Worm (Caenorhabditis elegans) whole organism, L3 larva: Measurements from ENCODE around the gene W06D11.3.
"Not testable (repeated sequence)": the region's sequence is repeated elsewhere in the genome, so short reads cannot be mapped to it uniquely, and the experiment has no call there.

Experiments
- ama-1 ChIP-seq: fragments of 150-350 bp; optimal IDR thresholded peaks from 2 replicates; lab custom pipeline; 2018
- tbx-2 ChIP-seq: sonication (generic microtip); optimal IDR thresholded peaks from 2 replicates; lab custom pipeline; 2016; ENCODE audit warnings: mild to moderate bottlenecking, missing genetic modification characterization, missing compliant biosample characterization

DNA sequence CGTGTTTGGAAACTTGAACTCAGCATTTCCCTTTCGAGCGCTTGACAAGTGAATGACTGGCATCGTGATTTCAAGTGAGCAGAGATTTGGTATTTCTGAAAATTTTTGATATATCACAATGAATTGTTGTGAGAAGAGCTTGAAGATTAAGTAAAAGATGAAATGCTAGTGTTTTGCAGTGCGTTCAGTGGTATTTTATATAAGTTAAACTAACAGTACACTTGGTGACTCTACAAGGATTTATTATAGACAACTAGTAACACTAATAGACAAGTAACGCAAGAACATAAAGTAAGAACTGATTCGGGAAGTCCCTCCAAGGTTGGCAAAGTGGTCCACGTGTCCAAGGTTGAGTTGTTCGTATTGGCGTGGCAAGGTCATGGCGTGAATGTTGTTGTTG lies 4.3 kb downstream of the W06D11.3 start, which contains the start of gene dot-1.3:
- not testable (repeated sequence) for TF ChIP-seq tbx-2 (tag; lab: Kevin White, UChicago); ama-1 (lab: Kevin White, UChicago)
